Worm (Caenorhabditis elegans): ENCODE data around the gene fbxa-77.

DNA sequence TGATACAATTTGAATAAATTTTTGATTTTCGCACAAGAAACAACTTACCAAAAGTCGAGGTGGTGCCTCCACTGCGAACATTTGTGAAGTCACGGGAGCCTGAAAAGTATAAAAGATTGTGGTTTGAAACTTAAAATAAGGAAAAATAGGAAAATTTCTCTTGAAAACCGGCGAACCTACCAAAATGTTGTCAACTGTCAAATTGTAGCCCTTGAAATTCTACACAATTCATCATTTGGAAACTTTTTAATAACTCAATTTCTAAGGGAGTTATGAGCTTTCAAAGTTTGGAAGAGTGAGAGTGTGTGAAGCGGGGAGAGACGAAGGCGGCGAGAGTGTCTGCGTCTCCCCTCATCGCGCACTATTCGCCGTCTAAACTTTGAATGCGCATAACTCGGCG, 19.1 kb upstream of the fbxa-77 start, which contains the start of gene pes-4:
- TF ChIP-seq Y55F3AM.14 (GFP tag; optimal IDR thresholded peaks at IDR 0.05) (no peak), nhr-10 (tag; optimal IDR thresholded peaks at IDR 0.05) (no peak), ceh-82 (tag; optimal IDR thresholded peaks at IDR 0.05) (no peak), snpc-4 (tag; optimal IDR thresholded peaks at IDR 0.05) (no peak), aly-2 (tag; optimal IDR thresholded peaks at IDR 0.05) (no peak), ztf-11 (tag; optimal IDR thresholded peaks at IDR 0.05) (no peak), nhr-11 (tag; optimal IDR thresholded peaks at IDR 0.05) (no peak)
